Worm (Caenorhabditis elegans): ENCODE measurements around the gene abts-3.

DNA sequence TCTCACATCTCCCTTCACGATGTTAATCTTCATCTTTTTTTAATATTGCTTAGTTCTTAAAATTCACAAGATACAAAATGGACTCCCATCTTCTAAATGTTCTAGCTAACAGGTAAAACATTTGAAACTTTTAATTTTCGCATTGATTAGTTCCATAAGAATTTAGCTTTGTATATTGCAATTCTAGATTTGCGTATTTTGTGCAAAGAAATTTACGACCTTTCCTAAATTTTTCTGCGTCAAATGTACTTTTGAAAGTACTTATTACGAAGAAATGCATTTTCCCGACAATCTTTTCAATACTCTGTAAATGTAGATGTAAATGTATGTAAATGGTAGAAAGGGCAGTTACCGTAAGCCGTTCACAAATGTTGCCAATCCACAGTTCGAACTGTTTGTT lies 28.7 kb upstream of the abts-3 start:
- TF ChIP-seq snpc-4 (tag; optimal IDR thresholded peaks at IDR 0.05) (no peak), lsy-2 (tag; optimal IDR thresholded peaks at IDR 0.05) (no peak), egl-27 (tag; optimal IDR thresholded peaks at IDR 0.05) (no peak), nhr-77 (tag; optimal IDR thresholded peaks at IDR 0.05) (no peak), irx-1 (tag; optimal IDR thresholded peaks at IDR 0.05) (no peak), ama-1 (optimal IDR thresholded peaks at IDR 0.05) (no peak), nhr-237 (tag; optimal IDR thresholded peaks at IDR 0.05) (no peak)

Data from whole organism, L1 larva.